Worm (Caenorhabditis elegans): ENCODE results near the gene asp-12.

asp-12 gene

DNA sequence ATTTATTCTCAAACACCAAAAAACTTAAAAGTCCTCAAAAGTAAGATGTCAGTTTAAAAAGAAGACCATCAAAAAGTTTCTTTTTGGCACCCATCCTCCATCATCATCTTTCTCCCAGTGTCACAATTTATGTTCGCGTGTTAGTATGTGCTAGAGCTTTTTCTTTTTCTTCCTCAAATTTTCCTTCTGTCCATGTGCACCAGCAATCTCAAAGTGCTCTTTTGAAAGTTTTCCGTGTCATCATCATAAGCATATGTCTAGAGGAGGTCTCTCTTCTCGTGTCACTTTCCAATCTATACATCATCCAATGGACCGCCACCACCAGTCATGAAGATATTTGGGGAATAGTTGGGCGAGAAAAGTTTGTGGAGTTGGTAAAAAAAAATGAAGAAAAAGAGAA, 17.9 kb upstream of the asp-12 start:
- TF ChIP-seq hsf-1 (GFP tag; IDR thresholded peaks at IDR 0.05) (no peak), ceh-79 (tag; optimal IDR thresholded peaks at IDR 0.05) (no peak), F22D6.2 (tag; optimal IDR thresholded peaks at IDR 0.05) (no peak), C17E4.6 (GFP tag; IDR thresholded peaks at IDR 0.05) (no peak), lin-26 (GFP tag; IDR thresholded peaks at IDR 0.05) (no peak), fkh-3 (tag; optimal IDR thresholded peaks at IDR 0.05) (no peak), ceh-100 (GFP tag; IDR thresholded peaks at IDR 0.05) (no peak), unc-62 (GFP tag; optimal IDR thresholded peaks at IDR 0.05) (no peak), Y79H2A.3 (GFP tag; conservative IDR thresholded peaks at IDR 0.05) (no peak), chd-7 (tag; optimal IDR thresholded peaks at IDR 0.05) (no peak)

DNA sequence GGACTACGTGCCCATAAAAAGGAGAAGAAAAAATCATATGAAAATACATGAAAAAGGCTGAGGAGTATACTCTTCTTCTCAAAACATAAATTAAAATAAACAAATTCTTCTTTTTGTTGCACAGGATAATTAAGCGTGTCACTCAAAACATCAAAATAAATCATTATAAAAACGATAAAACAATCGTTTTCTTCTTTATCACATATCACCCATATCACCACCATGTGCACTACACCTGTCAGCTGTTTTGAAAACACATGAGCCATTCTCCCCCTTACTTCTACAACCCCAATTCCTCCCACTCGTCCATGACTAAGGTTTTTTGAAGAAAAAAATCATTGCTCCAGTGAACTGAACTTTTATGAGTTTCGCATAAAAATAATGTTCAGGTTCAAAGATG, 16.5 kb upstream of the asp-12 start:
- TF ChIP-seq hrde-1 (tag; optimal IDR thresholded peaks at IDR 0.05; ENCODE audit: borderline replicate concordance) (no peak), F52B5.7 (tag; optimal IDR thresholded peaks at IDR 0.05) (no peak), ets-4 (GFP tag; optimal IDR thresholded peaks at IDR 0.05) (no peak), snpc-1.3 (tag; optimal IDR thresholded peaks at IDR 0.05; ENCODE audit: insufficient read depth) (no peak), die-1 (tag; optimal IDR thresholded peaks at IDR 0.05) (no peak), mes-4 (tag; optimal IDR thresholded peaks at IDR 0.05) (no peak), ama-1 (optimal IDR thresholded peaks at IDR 0.05) (no peak), ama-1 (GFP tag; optimal IDR thresholded peaks at IDR 0.05) (no peak)

DNA sequence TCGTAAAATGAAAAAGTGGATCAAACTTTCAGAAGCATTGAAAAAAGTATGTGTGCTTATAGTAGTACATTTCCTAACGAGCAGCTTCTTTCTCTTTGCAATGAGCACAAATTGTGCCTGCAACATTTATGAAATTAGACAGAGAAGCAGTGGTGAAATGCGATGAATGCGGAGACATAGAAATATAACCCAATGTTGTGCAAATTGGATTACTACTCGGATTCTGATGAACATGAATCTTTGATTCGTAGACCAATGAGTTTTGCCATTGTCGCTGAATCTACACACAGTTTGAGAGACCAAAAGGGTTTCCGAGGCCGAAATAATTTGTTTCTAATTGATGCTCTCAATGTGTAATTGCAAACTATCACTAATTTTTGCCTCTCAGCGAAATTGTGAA, 15.1 kb upstream of the asp-12 start:
- no peak for TF ChIP-seq nhr-179 (tag; optimal IDR thresholded peaks at IDR 0.05)
- TF ChIP-seq hlh-12 (tag; optimal IDR thresholded peaks at IDR 0.05): no peak
- TF ChIP-seq pbrm-1 (GFP tag; IDR thresholded peaks at IDR 0.05): no peak
- no peak for TF ChIP-seq attf-3 (GFP tag; conservative IDR thresholded peaks at IDR 0.05)
- TF ChIP-seq ceh-91 (GFP tag; IDR thresholded peaks at IDR 0.05): no peak
- no peak for TF ChIP-seq ztf-22 (GFP tag; optimal IDR thresholded peaks at IDR 0.05)
- no peak for TF ChIP-seq Y56A3A.18 (GFP tag; IDR thresholded peaks at IDR 0.05)
- no peak for TF ChIP-seq somi-1 (GFP tag; optimal IDR thresholded peaks at IDR 0.05)
- TF ChIP-seq zfh-2 (GFP tag; conservative IDR thresholded peaks at IDR 0.05): no peak
- no peak for TF ChIP-seq let-526 (GFP tag; IDR thresholded peaks at IDR 0.05)
- TF ChIP-seq chd-7 (tag; optimal IDR thresholded peaks at IDR 0.05): no peak

DNA sequence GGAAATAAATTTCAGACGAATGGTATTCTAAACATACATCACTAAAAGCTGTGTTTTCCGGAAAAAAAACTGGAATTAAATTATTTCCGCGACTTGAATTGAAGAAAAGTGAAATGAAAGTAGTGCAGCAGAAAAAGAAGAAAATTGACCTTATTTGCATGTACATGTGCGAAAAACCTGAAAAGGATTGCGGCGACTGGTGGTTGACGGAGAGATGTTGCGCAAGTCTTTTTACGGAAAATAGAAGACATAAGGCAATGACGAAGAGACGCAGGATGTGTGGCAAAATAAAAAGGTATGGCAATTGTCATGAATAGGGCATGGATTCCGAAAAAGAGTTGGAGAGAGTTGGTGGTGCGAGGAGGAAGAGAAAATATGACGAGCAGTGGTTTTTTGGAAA, 14.0 kb upstream of the asp-12 start:
- no peak for TF ChIP-seq tbx-9 (tag; optimal IDR thresholded peaks at IDR 0.05; ENCODE audit: borderline replicate concordance)
- TF ChIP-seq F23B12.7 (tag; optimal IDR thresholded peaks at IDR 0.05; ENCODE audit: insufficient read depth): no peak
- TF ChIP-seq unc-62 (GFP tag; optimal IDR thresholded peaks at IDR 0.05): no peak
- no peak for TF ChIP-seq C17E4.6 (GFP tag; IDR thresholded peaks at IDR 0.05)
- no peak for TF ChIP-seq mxl-1 (tag; optimal IDR thresholded peaks at IDR 0.05)

DNA sequence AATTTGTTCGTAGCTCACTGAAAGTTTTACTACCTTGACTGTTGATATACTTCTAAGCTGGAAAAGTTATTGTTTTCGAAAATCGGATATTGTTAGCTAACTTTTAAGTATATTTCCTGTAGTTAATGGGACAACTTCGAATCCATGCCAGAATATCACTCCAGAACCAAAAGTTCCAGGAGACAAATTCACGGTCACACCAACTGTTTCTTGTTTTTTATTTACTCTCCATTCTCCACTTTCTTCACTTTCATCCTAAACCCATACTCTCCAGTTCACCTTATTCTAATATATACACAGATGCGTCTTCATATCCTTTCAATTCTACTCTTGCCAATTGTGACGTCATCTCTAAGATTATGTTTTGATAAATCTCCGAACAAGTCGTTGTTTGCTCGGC, 10.0 kb upstream of the asp-12 start, which contains the start of gene C16D9.1:
Gene C16D9.1, plus strand, starts transcription at position 301 of the 400 bp plus-strand sequence.
- TF ChIP-seq zim-3 (tag; optimal IDR thresholded peaks at IDR 0.05) (no peak), madf-8 (GFP tag; conservative IDR thresholded peaks at IDR 0.05) (no peak), ceh-100 (GFP tag; IDR thresholded peaks at IDR 0.05) (no peak), hmg-20 (GFP tag; IDR thresholded peaks at IDR 0.05) (no peak), tbp1 (GFP tag; optimal IDR thresholded peaks at IDR 0.05) (no peak), ztf-26 (tag; optimal IDR thresholded peaks at IDR 0.05) (no peak), rec-8 (tag; optimal IDR thresholded peaks at IDR 0.05) (no peak), F10E7.11 (tag; optimal IDR thresholded peaks at IDR 0.05) (no peak)

Data from whole organism, young adult.